Worm (Caenorhabditis elegans) whole organism, L2 larva: ENCODE data around the gene frpr-11.
A peak's percentile ranks its signal among the peaks of the same experiment; 100 is the strongest.

Source experiments
- C34F6.9 ChIP-seq: fragments of 150-350 bp; optimal IDR thresholded peaks from 2 replicates; lab custom pipeline; 2014; ENCODE audit warnings: missing biosample characterization, missing genetic modification characterization
- F13H6.1 ChIP-seq: sonication (generic microtip); optimal IDR thresholded peaks from 2 replicates; lab custom pipeline; 2016; ENCODE audit warnings: missing genetic modification characterization, missing compliant biosample characterization
- R02D3.7 ChIP-seq: fragments of 150-350 bp; optimal IDR thresholded peaks from 2 replicates; lab custom pipeline; 2014; ENCODE audit warnings: missing biosample characterization, missing genetic modification characterization
- Y55F3AM.14 ChIP-seq: fragments of 200-800 bp; sonication (Bioruptor generic); optimal IDR thresholded peaks from 2 replicates; lab custom pipeline; 2018; ENCODE audit warnings: mild to moderate bottlenecking, missing genetic modification characterization, missing compliant biosample characterization
- ZK546.5 ChIP-seq: sonication (generic microtip); optimal IDR thresholded peaks from 2 replicates; lab custom pipeline; 2017; ENCODE audit warnings: missing biosample characterization, missing genetic modification characterization
- aly-2 ChIP-seq: fragments of 150-350 bp; optimal IDR thresholded peaks from 2 replicates; lab custom pipeline; 2014; ENCODE audit warnings: missing biosample characterization, missing genetic modification characterization
- ama-1 ChIP-seq: fragments of 150-350 bp; optimal IDR thresholded peaks from 2 replicates; lab custom pipeline; 2018; ENCODE audit warnings: inconsistent platforms
- blmp-1 ChIP-seq: sonication (generic microtip); optimal IDR thresholded peaks from 2 replicates; lab custom pipeline; 2017; ENCODE audit warnings: missing genetic modification characterization, mild to moderate bottlenecking, missing compliant biosample characterization, antibody characterized with exemption, moderate library complexity; ENCODE audit not compliant: insufficient read depth
- ceh-16 ChIP-seq: fragments of 150-350 bp; optimal IDR thresholded peaks from 2 replicates; lab custom pipeline; 2014; ENCODE audit warnings: missing biosample characterization, missing genetic modification characterization
- ceh-82 ChIP-seq: fragments of 150-350 bp; optimal IDR thresholded peaks from 2 replicates; lab custom pipeline; 2014; ENCODE audit warnings: missing biosample characterization, missing genetic modification characterization
- crh-2 ChIP-seq: sonication (generic microtip); optimal IDR thresholded peaks from 2 replicates; lab custom pipeline; 2017; ENCODE audit warnings: missing biosample characterization, missing genetic modification characterization
- dmd-4 ChIP-seq: sonication (generic microtip); optimal IDR thresholded peaks from 2 replicates; lab custom pipeline; 2017; ENCODE audit warnings: missing biosample characterization, missing genetic modification characterization
- elt-1 ChIP-seq: fragments of 150-350 bp; optimal IDR thresholded peaks from 2 replicates; lab custom pipeline; 2014; ENCODE audit warnings: missing biosample characterization, missing genetic modification characterization
- elt-3 ChIP-seq: sonication (generic microtip); optimal IDR thresholded peaks from 2 replicates; lab custom pipeline; 2017; ENCODE audit warnings: missing biosample characterization, missing genetic modification characterization
- fos-1 ChIP-seq: fragments of 150-350 bp; optimal IDR thresholded peaks from 2 replicates; lab custom pipeline; 2014; ENCODE audit warnings: missing biosample characterization, missing genetic modification characterization
- gmeb-1 ChIP-seq: fragments of 150-350 bp; optimal IDR thresholded peaks from 2 replicates; lab custom pipeline; 2014; ENCODE audit warnings: missing biosample characterization, missing genetic modification characterization
- lin-11 ChIP-seq: fragments of 150-350 bp; sonication (generic microtip); optimal IDR thresholded peaks from 2 replicates; lab custom pipeline; 2014; ENCODE audit warnings: missing biosample characterization, missing genetic modification characterization, inconsistent platforms, mixed read lengths
- lin-13 ChIP-seq: fragments of 150-350 bp; optimal IDR thresholded peaks from 2 replicates; lab custom pipeline; 2014; ENCODE audit warnings: missing biosample characterization, missing genetic modification reagents, missing genetic modification characterization
- lsy-2 ChIP-seq, 2 experiments: fragments of 150-350 bp in 1 of 2; sonication (generic microtip) in 1 of 2; optimal IDR thresholded peaks; 2 replicates each; lab custom pipeline; 2014 to 2017; ENCODE audit warnings: missing biosample characterization in 2 of 2, missing genetic modification characterization in 2 of 2
- mab-5 ChIP-seq: fragments of 150-350 bp; optimal IDR thresholded peaks from 2 replicates; lab custom pipeline; 2014; ENCODE audit warnings: missing biosample characterization, missing genetic modification characterization
- mdl-1 ChIP-seq, 2 experiments: fragments of 150-350 bp in 1 of 2; sonication (generic microtip) in 1 of 2; optimal IDR thresholded peaks; 2 replicates each; lab custom pipeline; 2017; ENCODE audit warnings: missing biosample characterization in 2 of 2, missing genetic modification characterization in 2 of 2
- nhr-10 ChIP-seq: sonication (generic microtip); optimal IDR thresholded peaks from 2 replicates; lab custom pipeline; 2017; ENCODE audit warnings: missing biosample characterization, missing genetic modification characterization
- nhr-11 ChIP-seq: fragments of 150-350 bp; optimal IDR thresholded peaks from 2 replicates; lab custom pipeline; 2014; ENCODE audit warnings: missing biosample characterization, missing genetic modification characterization
- nhr-12 ChIP-seq: fragments of 150-350 bp; optimal IDR thresholded peaks from 2 replicates; lab custom pipeline; 2014; ENCODE audit warnings: missing biosample characterization, missing genetic modification characterization
- nhr-129 ChIP-seq: fragments of 150-350 bp; optimal IDR thresholded peaks from 2 replicates; lab custom pipeline; 2014; ENCODE audit warnings: missing biosample characterization, missing genetic modification characterization
- nhr-21 ChIP-seq: fragments of 150-350 bp; optimal IDR thresholded peaks from 2 replicates; lab custom pipeline; 2014; ENCODE audit warnings: missing biosample characterization, missing genetic modification characterization
- nhr-23 ChIP-seq: fragments of 150-350 bp; optimal IDR thresholded peaks from 2 replicates; lab custom pipeline; 2014; ENCODE audit warnings: missing biosample characterization, missing genetic modification reagents, missing genetic modification characterization
- nhr-237 ChIP-seq: fragments of 150-350 bp; optimal IDR thresholded peaks from 2 replicates; lab custom pipeline; 2014; ENCODE audit warnings: missing biosample characterization, missing genetic modification characterization
- nhr-25 ChIP-seq: fragments of 150-350 bp; sonication (generic microtip); optimal IDR thresholded peaks from 3 replicates; lab custom pipeline; 2014; ENCODE audit warnings: missing biosample characterization, missing genetic modification characterization
- nhr-6 ChIP-seq: fragments of 150-350 bp; optimal IDR thresholded peaks from 2 replicates; lab custom pipeline; 2014; ENCODE audit warnings: missing biosample characterization, missing genetic modification characterization
- nhr-77 ChIP-seq: fragments of 150-350 bp; optimal IDR thresholded peaks from 2 replicates; lab custom pipeline; 2014; ENCODE audit warnings: missing biosample characterization, missing genetic modification characterization
- peb-1 ChIP-seq: fragments of 150-350 bp; optimal IDR thresholded peaks from 2 replicates; lab custom pipeline; 2014; ENCODE audit warnings: missing biosample characterization, missing genetic modification characterization
- sem-4 ChIP-seq: fragments of 150-350 bp; optimal IDR thresholded peaks from 2 replicates; lab custom pipeline; 2014; ENCODE audit warnings: missing biosample characterization, missing genetic modification reagents, missing genetic modification characterization
- skn-1 ChIP-seq: sonication (generic microtip); optimal IDR thresholded peaks from 2 replicates; lab custom pipeline; 2017; ENCODE audit warnings: missing biosample characterization, missing genetic modification characterization
- sma-3 ChIP-seq: sonication (generic microtip); optimal IDR thresholded peaks from 2 replicates; lab custom pipeline; 2016; ENCODE audit warnings: missing genetic modification reagents, missing genetic modification characterization, missing compliant biosample characterization
- sma-9 ChIP-seq, 2 experiments: fragments of 150-350 bp in 1 of 2; sonication (generic microtip) in 1 of 2; optimal IDR thresholded peaks; 2 replicates each; lab custom pipeline; 2014 to 2016; ENCODE audit warnings: missing genetic modification characterization in 2 of 2, mild to moderate bottlenecking in 1 of 2, missing biosample characterization in 1 of 2, missing compliant biosample characterization in 1 of 2, missing genetic modification reagents in 1 of 2, moderate library complexity in 1 of 2
- snpc-4 ChIP-seq: fragments of 150-350 bp; optimal IDR thresholded peaks from 2 replicates; lab custom pipeline; 2014; ENCODE audit warnings: missing biosample characterization, missing genetic modification characterization
- unc-39 ChIP-seq: fragments of 150-350 bp; optimal IDR thresholded peaks from 2 replicates; lab custom pipeline; 2014; ENCODE audit warnings: missing biosample characterization, missing genetic modification characterization
- unc-55 ChIP-seq: fragments of 150-350 bp; sonication (generic microtip); optimal IDR thresholded peaks from 3 replicates; lab custom pipeline; 2014; ENCODE audit warnings: missing biosample characterization, missing genetic modification reagents, missing genetic modification characterization
- unc-62 ChIP-seq: fragments of 150-350 bp; optimal IDR thresholded peaks from 2 replicates; lab custom pipeline; 2014; ENCODE audit warnings: missing biosample characterization, missing genetic modification reagents, missing genetic modification characterization
- zag-1 ChIP-seq: fragments of 150-350 bp; optimal IDR thresholded peaks from 2 replicates; lab custom pipeline; 2014; ENCODE audit warnings: missing biosample characterization, missing genetic modification characterization
- ztf-1 ChIP-seq: fragments of 200-800 bp; sonication (Bioruptor generic); conservative IDR thresholded peaks from 2 replicates; pipeline ENCODE4 v1.3.6; 2022; ENCODE audit warnings: missing genetic modification characterization, missing compliant biosample characterization
- ztf-4 ChIP-seq: fragments of 150-350 bp; optimal IDR thresholded peaks from 2 replicates; lab custom pipeline; 2014; ENCODE audit warnings: missing biosample characterization, missing genetic modification characterization

The frpr-11 gene

DNA sequence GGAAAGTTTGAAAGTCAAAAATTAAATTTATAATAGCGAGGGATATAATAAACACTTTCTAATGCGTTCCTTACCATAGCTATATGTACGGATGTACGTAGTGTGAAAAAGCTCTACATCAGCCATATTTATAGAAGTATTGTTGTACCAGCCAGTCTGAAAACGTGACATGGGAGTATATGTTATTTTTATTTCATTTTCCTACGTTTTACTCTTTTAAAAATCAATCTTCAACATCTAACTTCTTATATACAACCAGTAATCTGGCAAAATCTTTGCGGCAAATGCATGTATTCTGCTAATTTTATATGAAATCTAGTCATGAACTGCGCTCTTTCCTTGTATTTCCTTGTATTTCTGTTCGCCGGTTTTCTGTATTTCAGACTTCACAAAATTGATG is 25.3 kb downstream of the frpr-11 start, which contains the start of gene H14N18.2:
Gene H14N18.2, plus strand, starts transcription at position 301 of the 400 bp plus-strand sequence.
- TF ChIP-seq snpc-4 (tag; lab: Kevin White, UChicago): no peak

DNA sequence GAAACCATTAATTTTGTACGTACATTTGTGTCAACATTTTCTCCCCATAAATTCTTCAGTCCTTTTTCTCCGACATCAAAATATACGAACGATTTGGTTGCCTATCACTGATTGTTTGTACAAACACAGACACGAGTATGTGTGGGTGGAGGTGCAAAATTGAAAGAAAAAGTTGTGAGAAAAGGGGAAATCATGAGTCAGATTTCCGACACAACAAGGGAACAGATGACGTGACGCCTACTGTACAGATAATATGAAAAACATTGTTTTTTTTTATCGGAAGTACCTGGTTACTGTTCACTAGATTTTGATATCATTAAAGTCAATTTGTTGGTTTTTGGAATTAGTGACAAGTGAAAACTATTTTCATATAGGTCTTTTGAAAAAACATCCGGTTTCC is 27.3 kb downstream of the frpr-11 start:
- TF ChIP-seq aly-2 (tag; lab: Kevin White, UChicago) (no peak), nhr-23 (tag; lab: Kevin White, UChicago) (no peak), sma-3 (GFP tag; lab: Kevin White, UChicago) (peak; percentile 35), elt-1 (tag; lab: Kevin White, UChicago) (no peak), R02D3.7 (tag; lab: Kevin White, UChicago) (no peak), nhr-10 (tag; lab: Kevin White, UChicago) (no peak)

- TF ChIP-seq nhr-77 (tag; lab: Kevin White, UChicago): no peak
- TF ChIP-seq C34F6.9 (tag; lab: Kevin White, UChicago): no peak
- peak; percentile 22 for TF ChIP-seq nhr-25 (tag; lab: Kevin White, UChicago)
- TF ChIP-seq nhr-23 (tag; lab: Kevin White, UChicago): no peak
- TF ChIP-seq zag-1: no peak
- peak; percentile 36 for TF ChIP-seq crh-2 (tag; lab: Kevin White, UChicago)
- no peak for TF ChIP-seq elt-1 (tag; lab: Kevin White, UChicago)
- TF ChIP-seq dmd-4 (tag; lab: Kevin White, UChicago): no peak
- TF ChIP-seq skn-1 (tag; lab: Kevin White, UChicago): no peak
- no peak for TF ChIP-seq Y55F3AM.14 (GFP tag; lab: Kevin White, UChicago)
- TF ChIP-seq fos-1 (tag; lab: Kevin White, UChicago): peak; percentile 80
- no peak for TF ChIP-seq R02D3.7 (tag; lab: Kevin White, UChicago)
- TF ChIP-seq sma-3 (GFP tag; lab: Kevin White, UChicago): peak; percentile 40
- TF ChIP-seq nhr-10 (tag; lab: Kevin White, UChicago): no peak
- no peak for TF ChIP-seq unc-62 (GFP tag; lab: Kevin White, UChicago)
- TF ChIP-seq lin-11 (tag; lab: Kevin White, UChicago): no peak
- peak; percentile 29 for TF ChIP-seq gmeb-1 (tag; lab: Kevin White, UChicago)
- peak; percentile 10 for TF ChIP-seq blmp-1 (tag; lab: Kevin White, UChicago)
- TF ChIP-seq nhr-12 (tag; lab: Kevin White, UChicago): no peak
- TF ChIP-seq mdl-1 (tag; optimal IDR thresholded peaks at IDR 0.05; lab: Kevin White, UChicago): no peak
- no peak for TF ChIP-seq F13H6.1 (tag; lab: Kevin White, UChicago)
- TF ChIP-seq snpc-4 (tag; lab: Kevin White, UChicago): no peak
- no peak for TF ChIP-seq ZK546.5 (tag; lab: Kevin White, UChicago)
- TF ChIP-seq nhr-21: peak; percentile 31
- TF ChIP-seq lin-13 (GFP tag; lab: Kevin White, UChicago): no peak
- no peak for TF ChIP-seq ztf-4
- TF ChIP-seq sem-4 (tag; lab: Kevin White, UChicago): no peak
- peak; percentile 48 for TF ChIP-seq nhr-129
- no peak for TF ChIP-seq aly-2 (tag; lab: Kevin White, UChicago)
- no peak for TF ChIP-seq elt-3 (tag; lab: Kevin White, UChicago)
- no peak for TF ChIP-seq ceh-16
- no peak for TF ChIP-seq ztf-1 (GFP tag; lab: Robert Waterston, UW)
- TF ChIP-seq mab-5 (tag; lab: Kevin White, UChicago): no peak
- TF ChIP-seq ceh-82 (tag; lab: Kevin White, UChicago): no peak
- no peak for TF ChIP-seq unc-39 (tag; lab: Kevin White, UChicago)
- no peak for TF ChIP-seq peb-1 (tag; lab: Kevin White, UChicago)
- TF ChIP-seq nhr-237 (tag; lab: Kevin White, UChicago): no peak
- TF ChIP-seq sma-9 (GFP tag; optimal IDR thresholded peaks at IDR 0.05; lab: Kevin White, UChicago): peak; percentile 64
- no peak for TF ChIP-seq sma-9 (tag; optimal IDR thresholded peaks at IDR 0.05; lab: Kevin White, UChicago)
- TF ChIP-seq ama-1 (lab: Kevin White, UChicago): peak; percentile 77
- TF ChIP-seq nhr-6 (tag; lab: Kevin White, UChicago): no peak
- no peak for TF ChIP-seq unc-55 (GFP tag; lab: Kevin White, UChicago)
- TF ChIP-seq nhr-11: no peak
- peak in 1 of 2 experiments; percentile 24 for TF ChIP-seq lsy-2 (tag; optimal IDR thresholded peaks at IDR 0.05; lab: Kevin White, UChicago)
Observed at ce11 chrV:8935104-8935503, 28.1 kb downstream of the frpr-11 start.
